Worm (Caenorhabditis elegans): Measurements from ENCODE around the gene K01A11.1.

- TF ChIP-seq lin-26 (GFP tag; IDR thresholded peaks at IDR 0.05) (no peak), aptf-2 (GFP tag; conservative IDR thresholded peaks at IDR 0.05) (no peak), snpc-1.3 (tag; optimal IDR thresholded peaks at IDR 0.05; ENCODE audit: insufficient read depth) (no peak)
Observed at ce11 chrIII:3480236-3480635, 49.0 kb upstream of the K01A11.1 start.
